Worm (Caenorhabditis elegans): ENCODE measurements around the gene nfx-1.
A peak's percentile ranks its signal among the peaks of the same experiment; 100 is the strongest.

nfx-1 gene

ce11 chrIII:6421473-6421872, 46.3 kb downstream of the nfx-1 start:
- TF ChIP-seq sdc-2 (tag; optimal IDR thresholded peaks at IDR 0.05): no peak
- TF ChIP-seq rnt-1 (tag; optimal IDR thresholded peaks at IDR 0.05): no peak
- TF ChIP-seq pqm-1 (tag; optimal IDR thresholded peaks at IDR 0.05): no peak
- no peak for TF ChIP-seq ceh-14 (tag; optimal IDR thresholded peaks at IDR 0.05)
- TF ChIP-seq dve-1 (tag; optimal IDR thresholded peaks at IDR 0.05): no peak
- no peak for TF ChIP-seq sox-4 (tag; optimal IDR thresholded peaks at IDR 0.05)
- no peak for TF ChIP-seq pha-2 (tag; optimal IDR thresholded peaks at IDR 0.05)
- no peak for TF ChIP-seq ceh-18 (tag; optimal IDR thresholded peaks at IDR 0.05)
- no peak for TF ChIP-seq pat-9 (tag; optimal IDR thresholded peaks at IDR 0.05)
- TF ChIP-seq T23F11.4 (GFP tag; optimal IDR thresholded peaks at IDR 0.05): no peak
- no peak for TF ChIP-seq ceh-6 (GFP tag; optimal IDR thresholded peaks at IDR 0.05)
- no peak for TF ChIP-seq ref-2 (tag; optimal IDR thresholded peaks at IDR 0.05)
- TF ChIP-seq fkh-10 (GFP tag; optimal IDR thresholded peaks at IDR 0.05): no peak
- no peak for TF ChIP-seq pha-4 (tag; optimal IDR thresholded peaks at IDR 0.05)
- no peak for TF ChIP-seq unc-3 (GFP tag; conservative IDR thresholded peaks at IDR 0.05)
- TF ChIP-seq unc-3 (tag; optimal IDR thresholded peaks at IDR 0.05): no peak
- TF ChIP-seq ceh-30 (tag; optimal IDR thresholded peaks at IDR 0.05): no peak
- TF ChIP-seq F13H6.1 (tag; optimal IDR thresholded peaks at IDR 0.05): no peak
- TF ChIP-seq pag-3 (tag; optimal IDR thresholded peaks at IDR 0.05; ENCODE audit: borderline replicate concordance): no peak
- TF ChIP-seq tbx-7 (tag; optimal IDR thresholded peaks at IDR 0.05): no peak

ce11 chrIII:6421973-6422511, 46.9 kb downstream of the nfx-1 start:
- TF ChIP-seq elt-2 (tag; optimal IDR thresholded peaks at IDR 0.05): peak; percentile 49
- no peak for TF ChIP-seq Y22D7AL.16 (tag; optimal IDR thresholded peaks at IDR 0.05)
- no peak for TF ChIP-seq rnt-1 (tag; optimal IDR thresholded peaks at IDR 0.05)

- TF ChIP-seq fax-1 (tag; optimal IDR thresholded peaks at IDR 0.05) (no peak), pag-3 (tag; optimal IDR thresholded peaks at IDR 0.05; ENCODE audit: borderline replicate concordance) (no peak), ceh-24 (tag; optimal IDR thresholded peaks at IDR 0.05) (no peak), C38D4.7 (GFP tag; optimal IDR thresholded peaks at IDR 0.05) (no peak), ceh-18 (tag; optimal IDR thresholded peaks at IDR 0.05) (no peak), ztf-16 (tag; optimal IDR thresholded peaks at IDR 0.05) (no peak), tbx-7 (tag; optimal IDR thresholded peaks at IDR 0.05) (no peak), ahr-1 (tag; optimal IDR thresholded peaks at IDR 0.05) (no peak)
Measured at ce11 chrIII:6422721-6423120, 47.5 kb downstream of the nfx-1 start.

ce11 chrIII:6427205-6427604, 52.0 kb downstream of the nfx-1 start, which contains the start of gene C05D11.8:
Gene C05D11.8 (minus strand): TSS chrIII:6427305.
- TF ChIP-seq unc-42 (tag; optimal IDR thresholded peaks at IDR 0.05) (no peak), T23F11.4 (GFP tag; optimal IDR thresholded peaks at IDR 0.05) (no peak), fax-1 (tag; optimal IDR thresholded peaks at IDR 0.05) (no peak), C08G9.2 (tag; optimal IDR thresholded peaks at IDR 0.05) (no peak), hlh-15 (tag; optimal IDR thresholded peaks at IDR 0.05) (no peak), unc-55 (GFP tag; optimal IDR thresholded peaks at IDR 0.05) (no peak), dmd-4 (tag; optimal IDR thresholded peaks at IDR 0.05; ENCODE audit: borderline replicate concordance) (no peak)

All from whole organism, late embryonic.